Worm (Caenorhabditis elegans): ENCODE measurements around the gene C25F9.12.

The C25F9.12 gene

DNA sequence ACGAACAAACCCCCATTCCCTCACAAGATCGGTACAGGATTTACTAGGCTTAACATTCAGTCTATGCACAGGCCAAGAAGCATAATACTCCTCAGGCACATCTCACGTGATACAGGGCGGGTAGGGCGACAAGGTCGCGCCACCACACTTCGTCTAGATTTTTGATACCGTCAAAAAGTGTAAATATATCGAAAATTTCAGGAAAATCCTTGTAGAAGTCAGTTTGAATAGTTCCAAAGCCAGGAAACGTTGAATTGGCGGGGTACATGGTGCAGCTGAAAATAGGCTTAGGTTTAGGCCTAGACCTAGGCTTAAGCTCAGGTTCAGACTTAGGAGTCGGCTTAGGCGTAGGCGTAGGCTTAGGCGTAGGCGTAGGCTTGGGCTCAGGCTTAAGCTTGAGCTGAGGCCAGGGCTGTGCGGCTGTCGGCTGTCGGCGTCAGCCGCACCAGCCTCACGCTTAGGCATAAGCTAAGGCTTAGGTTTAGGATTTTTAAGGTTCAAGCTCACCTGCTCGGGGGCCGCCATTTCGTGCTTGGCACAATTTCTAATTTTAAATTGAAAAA, 27.7 kb upstream of the C25F9.12 start:
- TF ChIP-seq med-1 (GFP tag; optimal IDR thresholded peaks at IDR 0.05; ENCODE audit: insufficient read depth) = no peak
- TF ChIP-seq ref-1 (GFP tag; conservative IDR thresholded peaks at IDR 0.05) = no peak
- TF ChIP-seq T22C8.4 (GFP tag; IDR thresholded peaks at IDR 0.05) = no peak
- TF ChIP-seq ztf-29 (GFP tag; IDR thresholded peaks at IDR 0.05) = peak; percentile 53; the same call in 1 of the 2 replicates
- peak; percentile 70; the same call in 1 of the 2 replicates for TF ChIP-seq tab-1 (GFP tag; IDR thresholded peaks at IDR 0.05)

DNA sequence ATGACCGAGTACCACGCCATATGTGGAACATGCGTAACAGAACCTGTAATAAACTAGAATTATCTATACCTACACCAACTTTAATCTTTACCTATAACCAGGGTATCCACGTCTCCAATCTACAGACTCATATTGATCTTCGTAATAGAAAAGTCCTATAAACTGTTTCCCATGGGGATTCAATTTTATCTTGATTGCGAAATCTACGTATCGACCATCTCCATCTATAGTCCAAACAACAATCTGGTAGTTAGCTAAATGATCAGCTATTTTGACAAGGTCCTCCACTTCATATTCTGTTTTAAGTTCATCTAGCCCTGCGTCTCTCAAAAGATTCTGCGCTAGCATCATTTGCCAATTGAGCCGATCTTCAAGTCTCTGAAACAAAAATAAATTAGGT, 26.9 kb upstream of the C25F9.12 start:
- TF ChIP-seq ref-1 (GFP tag; conservative IDR thresholded peaks at IDR 0.05) = no peak
- no peak for TF ChIP-seq klf-2 (GFP tag; conservative IDR thresholded peaks at IDR 0.05)
- no peak for TF ChIP-seq ztf-29 (GFP tag; IDR thresholded peaks at IDR 0.05)
- no peak for TF ChIP-seq ztf-23 (GFP tag; IDR thresholded peaks at IDR 0.05)
- no peak for TF ChIP-seq tab-1 (GFP tag; IDR thresholded peaks at IDR 0.05)
- no peak for TF ChIP-seq cog-1 (tag; optimal IDR thresholded peaks at IDR 0.05)
- TF ChIP-seq med-1 (GFP tag; optimal IDR thresholded peaks at IDR 0.05; ENCODE audit: insufficient read depth) = no peak
- no peak for TF ChIP-seq T22C8.4 (GFP tag; IDR thresholded peaks at IDR 0.05)
- no peak for TF ChIP-seq flt-1 (GFP tag; IDR thresholded peaks at IDR 0.05)

DNA sequence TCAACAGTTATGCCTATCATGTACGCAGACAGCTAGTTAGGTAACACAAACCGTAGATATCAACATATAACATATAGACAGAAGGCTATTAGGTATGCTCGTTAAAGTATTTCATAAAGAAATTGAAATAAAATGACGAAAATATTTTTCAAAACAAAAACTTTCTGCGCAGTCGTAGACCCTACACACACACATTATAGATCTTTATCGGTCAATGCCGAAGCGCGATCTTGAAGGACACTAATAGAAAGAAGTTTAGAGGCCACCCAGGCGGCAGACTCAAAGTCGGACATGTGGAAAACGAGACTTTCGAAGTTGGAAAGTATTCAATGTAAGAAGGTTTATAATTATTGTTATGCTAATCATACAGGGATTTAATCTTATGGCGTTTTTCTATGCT, 26.2 kb upstream of the C25F9.12 start:
- TF ChIP-seq cog-1 (tag; optimal IDR thresholded peaks at IDR 0.05) (no peak), flt-1 (GFP tag; IDR thresholded peaks at IDR 0.05) (no peak), tab-1 (GFP tag; IDR thresholded peaks at IDR 0.05) (no peak), ztf-23 (GFP tag; IDR thresholded peaks at IDR 0.05) (no peak), klf-2 (GFP tag; conservative IDR thresholded peaks at IDR 0.05) (no peak), T22C8.4 (GFP tag; IDR thresholded peaks at IDR 0.05) (no peak), med-1 (GFP tag; optimal IDR thresholded peaks at IDR 0.05; ENCODE audit: insufficient read depth) (no peak), ztf-29 (GFP tag; IDR thresholded peaks at IDR 0.05) (no peak)

DNA sequence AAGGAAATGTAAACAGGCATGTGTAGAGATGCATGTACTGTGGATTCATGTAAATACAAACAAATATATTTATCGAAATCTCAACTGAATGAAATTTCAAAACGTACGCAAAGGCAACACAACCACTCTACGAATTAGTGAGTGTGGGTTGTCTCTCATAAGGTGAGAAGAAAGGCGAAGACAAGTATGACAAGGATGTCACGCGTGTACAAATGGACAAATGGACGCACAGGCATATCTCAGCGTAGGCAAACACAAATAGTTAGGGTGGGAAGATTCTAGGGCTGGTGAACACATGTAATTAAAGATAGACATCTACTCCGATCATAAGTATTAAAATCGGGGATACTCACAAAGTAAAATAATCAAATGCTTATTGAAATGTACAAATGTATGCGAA, 25.3 kb upstream of the C25F9.12 start:
- TF ChIP-seq ztf-23 (GFP tag; IDR thresholded peaks at IDR 0.05) (no peak), flt-1 (GFP tag; IDR thresholded peaks at IDR 0.05) (no peak), cog-1 (tag; optimal IDR thresholded peaks at IDR 0.05) (no peak), med-1 (GFP tag; optimal IDR thresholded peaks at IDR 0.05; ENCODE audit: insufficient read depth) (no peak), T22C8.4 (GFP tag; IDR thresholded peaks at IDR 0.05) (no peak), tab-1 (GFP tag; IDR thresholded peaks at IDR 0.05) (no peak), ref-1 (GFP tag; conservative IDR thresholded peaks at IDR 0.05) (no peak), ztf-29 (GFP tag; IDR thresholded peaks at IDR 0.05) (no peak), klf-2 (GFP tag; conservative IDR thresholded peaks at IDR 0.05) (no peak)

DNA sequence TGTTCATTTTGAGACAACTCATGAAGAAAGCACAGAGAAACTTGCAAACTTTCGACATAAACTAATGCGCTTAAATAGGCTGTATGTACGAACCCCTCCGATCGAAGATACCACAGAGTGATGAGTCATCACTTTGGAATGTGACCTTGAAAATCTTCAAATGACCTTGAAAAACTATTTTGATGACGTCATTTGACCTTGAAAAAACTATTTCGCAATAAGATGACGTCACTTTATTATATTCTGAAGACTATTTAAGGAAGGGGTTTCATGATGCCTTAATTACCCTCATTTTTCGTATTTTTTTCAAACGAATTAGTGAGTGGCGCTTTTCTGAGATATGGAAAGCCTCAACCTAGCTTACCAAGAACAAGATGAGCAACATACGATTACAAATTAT, 18.4 kb upstream of the C25F9.12 start, which contains the start of gene C25F9.2:
C25F9.2 (plus strand) TSS at position 341 of the 400 bp plus-strand sequence.
- TF ChIP-seq flt-1 (GFP tag; IDR thresholded peaks at IDR 0.05) = no peak
- no peak for TF ChIP-seq ztf-23 (GFP tag; IDR thresholded peaks at IDR 0.05)
- TF ChIP-seq klf-2 (GFP tag; conservative IDR thresholded peaks at IDR 0.05) = no peak
- no peak for TF ChIP-seq ref-1 (GFP tag; conservative IDR thresholded peaks at IDR 0.05)
- TF ChIP-seq tab-1 (GFP tag; IDR thresholded peaks at IDR 0.05) = no peak
- no peak for TF ChIP-seq med-1 (GFP tag; optimal IDR thresholded peaks at IDR 0.05; ENCODE audit: insufficient read depth)

DNA sequence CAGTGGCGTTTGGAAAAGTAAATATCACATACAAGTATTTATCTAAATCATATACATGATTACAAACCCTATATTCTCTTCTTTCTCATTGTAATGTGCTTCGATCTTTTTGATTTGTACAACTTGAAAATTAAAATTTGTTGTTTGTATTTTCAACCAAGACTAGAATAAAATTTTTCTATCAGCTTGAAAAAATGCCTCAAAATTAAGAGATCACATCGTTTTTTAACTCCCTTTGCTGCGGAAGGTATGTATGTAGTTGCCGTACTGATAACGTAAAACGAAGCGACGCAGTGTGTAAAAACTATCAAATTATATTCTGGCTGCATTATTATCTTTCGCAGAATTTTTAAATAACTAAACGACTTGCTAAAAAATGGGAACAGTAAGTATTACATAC, 15.1 kb upstream of the C25F9.12 start, which contains the start of gene C25F9.15:
C25F9.15 (plus strand) TSS at position 301 of the 400 bp plus-strand sequence.
- TF ChIP-seq med-1 (GFP tag; optimal IDR thresholded peaks at IDR 0.05; ENCODE audit: insufficient read depth) = no peak
- TF ChIP-seq cog-1 (tag; optimal IDR thresholded peaks at IDR 0.05) = no peak
- TF ChIP-seq tab-1 (GFP tag; IDR thresholded peaks at IDR 0.05) = no peak
- TF ChIP-seq ztf-23 (GFP tag; IDR thresholded peaks at IDR 0.05) = no peak
- no peak for TF ChIP-seq ref-1 (GFP tag; conservative IDR thresholded peaks at IDR 0.05)
- no peak for TF ChIP-seq klf-2 (GFP tag; conservative IDR thresholded peaks at IDR 0.05)
- TF ChIP-seq flt-1 (GFP tag; IDR thresholded peaks at IDR 0.05) = no peak
- TF ChIP-seq ztf-29 (GFP tag; IDR thresholded peaks at IDR 0.05) = no peak

DNA sequence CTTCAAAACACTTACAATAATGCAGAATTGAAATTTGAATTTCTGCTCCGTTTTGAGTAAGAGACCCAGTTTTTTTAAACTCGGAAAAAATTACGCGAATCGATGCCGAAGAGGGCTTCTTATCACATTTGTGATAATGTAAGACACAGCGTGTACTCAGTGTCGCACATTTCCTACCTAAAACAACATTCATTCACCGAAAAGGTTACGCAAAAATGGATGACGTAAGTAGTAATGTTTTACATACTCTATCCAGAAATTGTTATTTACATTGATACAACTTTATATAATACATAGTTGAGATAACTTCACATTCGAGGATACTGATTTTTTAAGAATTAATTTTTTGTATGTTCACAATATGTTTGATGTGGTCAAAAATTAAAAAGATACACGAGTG, 13.7 kb upstream of the C25F9.12 start, which contains the start of the genes C25F9.4 and C25F9.9:
C25F9.4 (minus strand) TSS at position 101 of the 400 bp plus-strand sequence.
C25F9.9 (plus strand) TSS at position 137 of the 400 bp plus-strand sequence.
- TF ChIP-seq klf-2 (GFP tag; conservative IDR thresholded peaks at IDR 0.05) = no peak
- TF ChIP-seq cog-1 (tag; optimal IDR thresholded peaks at IDR 0.05) = no peak
- TF ChIP-seq med-1 (GFP tag; optimal IDR thresholded peaks at IDR 0.05; ENCODE audit: insufficient read depth) = no peak

DNA sequence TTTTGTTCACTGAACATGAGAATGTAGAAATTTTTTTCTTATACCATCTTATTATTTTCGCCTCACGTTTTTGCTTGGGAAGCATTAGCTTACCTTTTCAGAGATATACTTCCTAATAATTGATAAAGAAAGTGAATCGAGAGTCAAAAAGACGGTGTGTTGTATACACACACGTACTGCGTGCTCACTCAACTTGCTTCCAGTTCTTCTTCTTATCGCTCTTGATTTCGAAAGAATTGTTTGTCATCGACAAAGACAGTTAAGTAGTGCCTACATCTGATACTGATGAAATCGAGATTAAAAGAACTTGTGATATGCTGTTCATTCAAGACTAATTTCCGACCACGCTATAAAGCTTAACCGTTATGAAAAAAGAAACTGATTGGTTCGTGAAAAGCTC, 7.9 kb upstream of the C25F9.12 start, which contains the start of gene C25F9.5:
C25F9.5 (minus strand) TSS at position 195 of the 400 bp plus-strand sequence.
- TF ChIP-seq ztf-23 (GFP tag; IDR thresholded peaks at IDR 0.05) (no peak), T22C8.4 (GFP tag; IDR thresholded peaks at IDR 0.05) (no peak), med-1 (GFP tag; optimal IDR thresholded peaks at IDR 0.05; ENCODE audit: insufficient read depth) (no peak), klf-2 (GFP tag; conservative IDR thresholded peaks at IDR 0.05) (no peak), tab-1 (GFP tag; IDR thresholded peaks at IDR 0.05) (no peak), ref-1 (GFP tag; conservative IDR thresholded peaks at IDR 0.05) (no peak), flt-1 (GFP tag; IDR thresholded peaks at IDR 0.05) (no peak), ztf-29 (GFP tag; IDR thresholded peaks at IDR 0.05) (no peak), cog-1 (tag; optimal IDR thresholded peaks at IDR 0.05) (no peak)

DNA sequence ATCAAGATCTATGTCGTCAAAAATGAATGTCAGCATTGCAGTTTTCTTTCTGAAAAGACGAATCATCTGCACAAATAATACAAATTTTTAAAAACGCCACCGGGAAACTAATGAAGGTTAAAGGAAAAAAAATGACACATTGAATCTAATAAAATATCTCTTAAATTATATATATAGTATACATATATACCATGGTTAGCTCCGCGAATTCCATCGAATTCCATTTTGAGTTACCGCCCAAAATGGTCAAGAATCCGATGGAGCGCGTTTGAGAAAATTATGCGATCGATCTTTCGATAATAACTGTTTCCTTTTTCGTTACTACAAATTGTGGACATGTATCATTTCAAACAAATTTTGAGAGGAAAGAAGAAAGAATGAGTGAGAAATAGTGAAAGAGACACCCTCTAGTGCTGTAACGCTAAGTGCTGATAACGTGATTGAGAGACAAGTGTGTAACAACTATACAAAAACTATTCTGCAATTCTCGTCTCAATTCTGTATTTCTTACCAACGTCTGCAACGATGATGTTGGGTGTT, 2.6 kb upstream of the C25F9.12 start, which contains the start of the genes C25F9.6 and C25F9.10:
C25F9.6 (minus strand) TSS at position 51 of the 540 bp plus-strand sequence.
C25F9.10 (plus strand) TSS at position 454 of the 540 bp plus-strand sequence.
- no peak for TF ChIP-seq ref-1 (GFP tag; conservative IDR thresholded peaks at IDR 0.05)
- no peak for TF ChIP-seq ztf-23 (GFP tag; IDR thresholded peaks at IDR 0.05)
- TF ChIP-seq tab-1 (GFP tag; IDR thresholded peaks at IDR 0.05) = no peak
- no peak for TF ChIP-seq flt-1 (GFP tag; IDR thresholded peaks at IDR 0.05)
- no peak for TF ChIP-seq ztf-29 (GFP tag; IDR thresholded peaks at IDR 0.05)
- TF ChIP-seq cog-1 (tag; optimal IDR thresholded peaks at IDR 0.05) = no peak
- no peak for TF ChIP-seq med-1 (GFP tag; optimal IDR thresholded peaks at IDR 0.05; ENCODE audit: insufficient read depth)
- TF ChIP-seq klf-2 (GFP tag; conservative IDR thresholded peaks at IDR 0.05) = no peak
- TF ChIP-seq T22C8.4 (GFP tag; IDR thresholded peaks at IDR 0.05) = no peak

Measured in whole organism, midembryonic.